Worm (Caenorhabditis elegans): Measurements from ENCODE around the gene srg-22.
A peak's percentile ranks its signal among the peaks of the same experiment; 100 is the strongest.

Gene srg-22

DNA sequence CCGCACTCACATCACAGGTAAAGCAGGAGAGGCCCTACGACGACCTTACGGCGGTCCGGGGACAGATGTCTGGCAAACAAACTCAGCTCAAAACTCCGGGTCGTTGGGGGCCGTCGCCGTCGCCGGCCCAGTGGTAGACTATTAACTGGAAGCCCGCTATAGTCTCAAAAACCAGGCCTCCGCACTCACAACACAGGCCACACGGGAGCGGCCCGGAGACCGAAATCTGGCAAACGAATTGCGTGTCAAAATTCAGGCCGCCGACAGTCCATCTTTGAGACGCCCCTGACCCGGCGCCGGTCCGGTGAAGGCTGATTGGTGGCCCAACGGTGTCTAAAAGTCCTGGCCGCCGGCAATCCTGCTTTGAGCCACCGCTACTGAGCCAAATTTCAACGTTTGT is 47.8 kb downstream of the srg-22 start:
- TF ChIP-seq zfh-2 (GFP tag; conservative IDR thresholded peaks at IDR 0.05) (peak; percentile 85), lin-35 (GFP tag; optimal IDR thresholded peaks at IDR 0.05) (no peak), attf-3 (GFP tag; conservative IDR thresholded peaks at IDR 0.05) (0 out of 2 replicates have a peak, but pooled peaks have one; percentile 20)

DNA sequence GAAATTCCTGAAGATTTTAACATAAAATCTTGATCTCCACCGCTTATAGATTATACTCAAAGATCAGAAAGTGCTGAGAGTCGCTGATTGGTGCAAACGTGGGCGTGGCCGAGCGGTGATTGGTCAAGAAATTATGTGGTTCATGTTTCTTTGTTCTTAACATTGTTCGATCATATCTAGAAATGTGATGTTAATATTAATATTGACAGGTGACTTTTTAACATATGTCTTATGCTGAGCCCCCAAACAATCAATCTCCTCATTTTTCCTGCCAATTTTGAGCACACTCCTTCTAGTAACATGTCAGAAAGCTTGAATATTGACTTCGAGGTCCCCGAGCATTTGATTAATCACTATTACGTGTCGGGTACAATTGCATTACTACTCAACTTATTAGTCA is 49.2 kb downstream of the srg-22 start, which contains the start of gene sri-29:
Gene sri-29 (plus strand): TSS at position 301 of the 400 bp plus-strand sequence.
- TF ChIP-seq bed-2 (GFP tag; IDR thresholded peaks at IDR 0.05) (no peak), mes-4 (tag; optimal IDR thresholded peaks at IDR 0.05) (no peak), dox-1 (GFP tag; IDR thresholded peaks at IDR 0.05) (no peak), let-526 (GFP tag; IDR thresholded peaks at IDR 0.05) (no peak), ama-1 (optimal IDR thresholded peaks at IDR 0.05) (no peak), ama-1 (GFP tag; optimal IDR thresholded peaks at IDR 0.05) (no peak), ZK185.1 (tag; optimal IDR thresholded peaks at IDR 0.05; ENCODE audit: poor library complexity, severe bottlenecking) (no peak), ztf-18 (tag; optimal IDR thresholded peaks at IDR 0.05) (no peak), ceh-91 (GFP tag; IDR thresholded peaks at IDR 0.05) (no peak), nhr-90 (tag; optimal IDR thresholded peaks at IDR 0.05) (no peak), mcd-1 (GFP tag; IDR thresholded peaks at IDR 0.05) (no peak)

DNA sequence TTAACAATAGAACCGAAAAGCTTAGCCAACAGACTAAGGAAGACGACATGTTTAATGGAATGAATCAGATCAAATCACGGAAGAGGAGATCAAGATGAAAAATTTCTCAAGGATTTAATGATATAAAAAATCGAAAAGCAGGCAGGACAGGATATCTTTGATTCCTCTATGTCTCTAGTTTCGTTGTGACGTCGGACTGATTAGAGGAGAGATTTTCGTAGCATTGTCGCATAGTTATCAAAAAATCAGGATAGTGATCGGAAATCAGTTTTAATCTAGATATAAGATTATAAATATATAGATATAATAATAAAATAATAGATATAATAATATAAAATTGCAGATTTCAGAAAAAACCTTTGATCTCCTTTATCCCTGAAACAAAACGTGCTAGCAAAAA is 49.9 kb downstream of the srg-22 start, which contains the start of gene B0454.8:
Gene B0454.8 (minus strand): TSS at position 101 of the 400 bp plus-strand sequence.
- TF ChIP-seq Y53G8AR.9 (GFP tag; conservative IDR thresholded peaks at IDR 0.05): no peak
- TF ChIP-seq lin-35 (GFP tag; optimal IDR thresholded peaks at IDR 0.05): no peak
- no peak for TF ChIP-seq hmg-20 (GFP tag; IDR thresholded peaks at IDR 0.05)
- TF ChIP-seq pbrm-1 (GFP tag; IDR thresholded peaks at IDR 0.05): no peak
- TF ChIP-seq rcor-1 (GFP tag; IDR thresholded peaks at IDR 0.05): no peak
- TF ChIP-seq lsl-1 (GFP tag; optimal IDR thresholded peaks at IDR 0.05): no peak
- no peak for TF ChIP-seq fkh-3 (tag; optimal IDR thresholded peaks at IDR 0.05)
- TF ChIP-seq madf-10 (tag; optimal IDR thresholded peaks at IDR 0.05): no peak
- TF ChIP-seq Y53F4B.3 (GFP tag; IDR thresholded peaks at IDR 0.05): no peak
- TF ChIP-seq ets-4 (GFP tag; optimal IDR thresholded peaks at IDR 0.05): no peak
- TF ChIP-seq lag-1 (GFP tag; IDR thresholded peaks at IDR 0.05): no peak
